Fruit fly (Drosophila melanogaster) Kc167 (cell line): Measurements from ENCODE around the gene CG13606.

Source experiments
- Myc ChIP-seq: fragments of >200 bp; optimal IDR thresholded peaks from 2 replicates; lab custom pipeline; 2017; ENCODE audit warnings: missing external identifiers
- Sin3A ChIP-seq: fragments of >200 bp; optimal IDR thresholded peaks from 2 replicates; lab custom pipeline; 2018; ENCODE audit warnings: missing external identifiers
- h ChIP-seq: fragments of >200 bp; optimal IDR thresholded peaks from 3 replicates; lab custom pipeline; 2018; ENCODE audit warnings: missing external identifiers
- insv ChIP-seq: fragments of >200 bp; optimal IDR thresholded peaks from 3 replicates; lab custom pipeline; 2018; ENCODE audit warnings: missing external identifiers
- psq ChIP-seq: fragments of >200 bp; optimal IDR thresholded peaks from 2 replicates; lab custom pipeline; 2017; ENCODE audit warnings: missing external identifiers
- ttk ChIP-seq: sonication (Bioruptor generic); optimal IDR thresholded peaks from 2 replicates; lab custom pipeline; 2017; ENCODE audit warnings: missing external identifiers

DNA sequence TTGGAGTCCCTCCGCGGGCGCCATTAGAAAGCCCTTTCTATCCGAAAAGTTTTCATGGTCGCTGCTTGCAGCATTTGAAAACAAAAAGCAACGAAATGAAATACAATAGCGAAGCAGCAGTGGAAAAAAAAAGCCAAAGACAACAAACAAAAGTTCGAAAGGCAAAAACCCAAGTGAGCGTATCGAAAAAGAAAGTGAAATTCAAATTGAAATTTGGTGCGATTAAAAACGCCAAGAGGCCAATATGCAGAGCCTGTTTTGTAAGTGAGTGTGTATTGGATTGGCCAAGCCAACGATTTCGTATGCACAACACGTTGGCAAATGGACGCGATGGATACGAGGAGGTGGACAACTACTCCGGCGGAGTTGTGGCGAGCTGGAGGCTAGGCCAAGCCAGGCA, 30.3 kb downstream of the CG13606 start:
- TF ChIP-seq insv (no peak), Myc (lab: Kevin White, UChicago) (no peak), h (no peak), psq (lab: Kevin White, UChicago) (no peak), Sin3A (lab: Kevin White, UChicago) (no peak), ttk (lab: Kevin White, UChicago) (no peak)
